Fruit fly (Drosophila melanogaster): ENCODE data around the gene twy.

dm6 chr3L:11819639-11820456, 26.8 kb upstream of the twy start:
- TF ChIP-seq slp2 (GFP tag; optimal IDR thresholded peaks at IDR 0.05) (no peak), CG3407 (GFP tag; optimal IDR thresholded peaks at IDR 0.05) (no peak), CG6175 (GFP tag; IDR thresholded peaks at IDR 0.05) (no peak), CG5953 (GFP tag; IDR thresholded peaks at IDR 0.05) (no peak), CG7987 (GFP tag; optimal IDR thresholded peaks at IDR 0.05) (peak; percentile 3), ato (GFP tag; IDR thresholded peaks at IDR 0.05; ENCODE audit: partially characterized antibody) (no peak), CG17568 (GFP tag; optimal IDR thresholded peaks at IDR 0.05) (no peak), fru (optimal IDR thresholded peaks at IDR 0.05) (no peak)
